Fruit fly (Drosophila melanogaster): ENCODE results near the gene mthl2.
A peak's percentile ranks its signal among the peaks of the same experiment; 100 is the strongest.

Gene mthl2

DNA sequence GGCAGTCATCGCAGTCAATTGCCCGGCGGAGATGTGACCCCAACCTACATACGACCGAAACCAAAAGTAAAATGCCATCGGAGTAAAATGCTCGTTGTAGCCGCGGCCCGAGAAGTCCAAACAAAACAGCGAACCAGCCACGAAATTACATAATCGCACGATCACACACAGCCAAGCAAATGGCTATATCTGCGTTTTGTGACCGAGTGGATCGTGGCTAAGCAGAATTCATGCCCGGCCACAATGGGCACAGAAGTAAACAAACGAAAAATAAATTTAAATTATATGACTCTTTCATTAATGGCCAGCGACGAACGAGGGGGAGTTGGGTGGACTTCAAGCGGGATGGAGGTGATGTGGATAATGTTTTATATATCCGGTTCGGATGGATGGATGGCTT is 34.9 kb upstream of the mthl2 start:
- TF ChIP-seq h (GFP tag; optimal IDR thresholded peaks at IDR 0.05) (no peak), Vsx2 (GFP tag; optimal IDR thresholded peaks at IDR 0.05; ENCODE audit: partially characterized antibody) (no peak), Hnf4 (GFP tag; optimal IDR thresholded peaks at IDR 0.05) (no peak), Dfd (GFP tag; optimal IDR thresholded peaks at IDR 0.05) (no peak), Hr78 (GFP tag; optimal IDR thresholded peaks at IDR 0.05) (no peak), sage (GFP tag; optimal IDR thresholded peaks at IDR 0.05) (no peak), CrebA (GFP tag; optimal IDR thresholded peaks at IDR 0.05; ENCODE audit: borderline replicate concordance) (no peak), Sp1 (GFP tag; optimal IDR thresholded peaks at IDR 0.05) (no peak), GATAd (GFP tag; optimal IDR thresholded peaks at IDR 0.05) (no peak)

DNA sequence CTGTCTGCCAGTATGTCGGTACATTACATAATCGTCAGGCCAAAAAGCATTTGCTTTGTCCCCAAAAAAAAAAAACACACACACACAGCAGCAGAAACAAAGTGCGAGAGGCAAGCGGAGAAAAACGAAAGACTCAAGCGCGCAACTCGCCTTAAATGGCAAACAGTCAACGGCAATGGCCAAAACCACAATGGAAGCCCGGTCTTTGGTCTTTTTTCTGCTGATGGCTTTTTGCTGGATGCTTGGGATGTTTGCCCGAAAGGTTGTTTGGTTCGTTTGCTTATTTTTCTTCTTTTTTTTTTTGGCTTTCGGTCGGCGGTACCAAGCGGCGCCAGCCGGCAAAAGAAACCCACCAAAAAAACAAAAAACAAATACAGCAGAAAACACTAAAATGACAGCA is 33.5 kb upstream of the mthl2 start:
- no peak for TF ChIP-seq tai (GFP tag; optimal IDR thresholded peaks at IDR 0.05)
- TF ChIP-seq foxo (GFP tag; optimal IDR thresholded peaks at IDR 0.05), result no peak
- no peak for TF ChIP-seq lola (GFP tag; optimal IDR thresholded peaks at IDR 0.05)
- no peak for TF ChIP-seq woc (GFP tag; optimal IDR thresholded peaks at IDR 0.05)
- no peak for TF ChIP-seq Vsx2 (GFP tag; optimal IDR thresholded peaks at IDR 0.05; ENCODE audit: partially characterized antibody)
- TF ChIP-seq OdsH (GFP tag; optimal IDR thresholded peaks at IDR 0.05), result no peak
- no peak for TF ChIP-seq dsf (GFP tag; optimal IDR thresholded peaks at IDR 0.05; ENCODE audit: borderline replicate concordance)
- TF ChIP-seq br (GFP tag; optimal IDR thresholded peaks at IDR 0.05), result no peak
- no peak for TF ChIP-seq sage (GFP tag; optimal IDR thresholded peaks at IDR 0.05)
- peak; percentile 20 for TF ChIP-seq brk (GFP tag; optimal IDR thresholded peaks at IDR 0.05)
- no peak for TF ChIP-seq usp (GFP tag; optimal IDR thresholded peaks at IDR 0.05)
- TF ChIP-seq h (GFP tag; optimal IDR thresholded peaks at IDR 0.05), result no peak
- no peak for TF ChIP-seq rgr (GFP tag; optimal IDR thresholded peaks at IDR 0.05)
- TF ChIP-seq jim (GFP tag; optimal IDR thresholded peaks at IDR 0.05), result peak; percentile 20
- TF ChIP-seq Jra (GFP tag; optimal IDR thresholded peaks at IDR 0.05), result no peak
- TF ChIP-seq Sp1 (GFP tag; optimal IDR thresholded peaks at IDR 0.05), result peak; percentile 37
- no peak for TF ChIP-seq Hnf4 (GFP tag; optimal IDR thresholded peaks at IDR 0.05)
- no peak for TF ChIP-seq Hr78 (GFP tag; optimal IDR thresholded peaks at IDR 0.05)
- TF ChIP-seq Rel (GFP tag; optimal IDR thresholded peaks at IDR 0.05), result no peak
- TF ChIP-seq Rel (tag; optimal IDR thresholded peaks at IDR 0.05), result no peak
- TF ChIP-seq psq (GFP tag; optimal IDR thresholded peaks at IDR 0.05), result peak; percentile 43
- TF ChIP-seq CrebA (GFP tag; optimal IDR thresholded peaks at IDR 0.05; ENCODE audit: borderline replicate concordance), result no peak
- TF ChIP-seq dl (GFP tag; optimal IDR thresholded peaks at IDR 0.05; ENCODE audit: insufficient read depth in 1 of 2, partially characterized antibody in 2 of 2), result no peak
- TF ChIP-seq Dif (GFP tag; optimal IDR thresholded peaks at IDR 0.05; ENCODE audit: partially characterized antibody), result no peak
- TF ChIP-seq sv (GFP tag; optimal IDR thresholded peaks at IDR 0.05), result no peak
- no peak for TF ChIP-seq N (GFP tag; optimal IDR thresholded peaks at IDR 0.05)
- TF ChIP-seq Hr83 (GFP tag; optimal IDR thresholded peaks at IDR 0.05; ENCODE audit: poor library complexity, severe bottlenecking), result no peak
- TF ChIP-seq CG32264 (GFP tag; optimal IDR thresholded peaks at IDR 0.05), result no peak
- TF ChIP-seq dmrt93B (GFP tag; optimal IDR thresholded peaks at IDR 0.05), result no peak

DNA sequence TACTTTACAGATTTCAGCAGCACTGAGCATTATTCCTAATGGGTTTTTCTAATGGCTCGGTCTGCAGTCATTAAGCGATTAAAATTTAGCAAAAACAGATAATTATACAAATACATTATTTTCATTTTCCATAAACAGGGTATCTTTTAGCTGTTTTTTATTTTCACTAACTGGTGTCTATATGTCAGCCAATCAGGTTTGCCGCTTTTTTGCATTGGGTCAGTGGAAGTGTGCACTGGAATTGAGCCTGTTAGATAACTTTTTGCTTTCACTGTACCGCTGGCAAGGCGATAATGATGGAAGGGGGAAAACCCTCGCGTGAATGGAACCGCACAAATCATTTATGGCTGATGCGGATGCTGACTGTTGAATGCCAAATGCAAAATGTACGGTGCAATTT is 29.1 kb upstream of the mthl2 start:
- TF ChIP-seq sv (GFP tag; optimal IDR thresholded peaks at IDR 0.05), result no peak
- no peak for TF ChIP-seq Rel (GFP tag; optimal IDR thresholded peaks at IDR 0.05)
- TF ChIP-seq Rel (tag; optimal IDR thresholded peaks at IDR 0.05), result peak; percentile 82

DNA sequence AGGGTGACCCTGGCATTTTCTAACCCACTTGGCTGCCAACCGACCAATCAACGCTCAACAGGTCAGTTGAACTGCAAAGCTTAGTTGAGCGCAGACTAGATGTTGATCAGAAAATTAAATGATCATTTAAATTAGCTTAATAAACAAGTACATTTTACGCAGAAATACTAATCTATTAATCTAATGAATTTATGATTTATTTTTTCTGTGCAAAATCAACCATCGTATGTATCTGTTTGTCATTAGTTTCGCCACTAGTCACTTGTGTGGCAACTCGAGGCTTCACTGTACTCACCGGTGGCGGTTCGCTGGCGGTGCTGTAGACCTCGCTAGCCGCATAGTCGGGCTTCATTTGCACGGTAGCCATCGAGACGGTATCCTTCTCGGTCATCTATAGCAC is 28.0 kb upstream of the mthl2 start:
- TF ChIP-seq dsf (GFP tag; optimal IDR thresholded peaks at IDR 0.05; ENCODE audit: borderline replicate concordance), result no peak
- no peak for TF ChIP-seq Mio (GFP tag; optimal IDR thresholded peaks at IDR 0.05)
